Fruit fly (Drosophila melanogaster): ENCODE data around the gene CG15353.

- TF ChIP-seq gl (tag; optimal IDR thresholded peaks at IDR 0.05) (no peak), CG14655 (GFP tag; optimal IDR thresholded peaks at IDR 0.05) (no peak), Snoo (tag; optimal IDR thresholded peaks at IDR 0.05) (no peak), CG8301 (tag; optimal IDR thresholded peaks at IDR 0.05) (no peak), Pif1A (GFP tag; optimal IDR thresholded peaks at IDR 0.05) (no peak)
Measured at dm6 chr2L:1972450-1973119, 34.4 kb downstream of the CG15353 start.
